Fruit fly (Drosophila melanogaster) whole organism, adult: ENCODE measurements around the gene CG7402.

Source experiments
- CG12768 ChIP-seq: fragments of 200-800 bp; sonication (Bioruptor generic); optimal IDR thresholded peaks from 2 replicates; lab custom pipeline; 2017; ENCODE audit warnings: missing biosample characterization, missing genetic modification characterization, mild to moderate bottlenecking, moderate library complexity, missing genetic modification reagents
- cic ChIP-seq: fragments of 200-800 bp; sonication (Bioruptor generic); optimal IDR thresholded peaks from 2 replicates; lab custom pipeline; 2017; ENCODE audit warnings: missing biosample characterization, mild to moderate bottlenecking, missing genetic modification characterization, moderate library complexity
- pad ChIP-seq: fragments of 200-800 bp; sonication (Bioruptor generic); optimal IDR thresholded peaks from 3 replicates; lab custom pipeline; 2017; ENCODE audit warnings: missing biosample characterization, missing genetic modification characterization, mild to moderate bottlenecking, moderate library complexity, missing genetic modification reagents

DNA sequence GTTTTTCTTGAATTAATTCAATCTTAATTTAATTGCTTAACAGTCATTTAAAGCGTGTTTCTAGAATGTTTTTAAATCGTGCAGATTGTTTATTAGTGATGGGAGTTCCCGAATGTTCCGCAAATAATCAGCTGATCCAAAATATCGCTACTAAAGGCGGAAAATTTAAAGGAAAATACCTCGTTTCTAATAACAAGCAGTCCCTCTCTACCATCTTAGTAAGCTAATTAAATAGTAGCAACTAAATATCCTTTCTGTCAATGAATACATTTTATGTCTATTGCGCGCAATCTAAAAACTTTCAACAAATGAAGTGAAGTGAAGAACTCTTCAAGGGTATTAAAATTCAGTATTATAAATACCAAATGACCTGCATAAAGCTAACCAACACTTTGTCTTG lies 24.9 kb downstream of the CG7402 start, which contains the start of gene CG5290:
- TF ChIP-seq pad (GFP tag; lab: Kevin White, UChicago) = peak; percentile 44
- no peak for TF ChIP-seq cic (GFP tag; lab: Kevin White, UChicago)
- peak; percentile 50 for TF ChIP-seq CG12768 (GFP tag; lab: Kevin White, UChicago)
